Fruit fly (Drosophila melanogaster) whole organism, pupa: Measurements from ENCODE around the gene mRpS6.

Experiments used
- CG10348 ChIP-seq: fragments of 200-800 bp; sonication (Bioruptor generic); IDR thresholded peaks from 2 replicates; pipeline ENCODE4 v1.3.6; 2022; ENCODE audit warnings: missing biosample characterization, missing genetic modification characterization
- CG12605 ChIP-seq: fragments of 200-800 bp; sonication (Bioruptor generic); IDR thresholded peaks from 2 replicates; pipeline ENCODE4 v1.3.6; 2022; ENCODE audit warnings: missing biosample characterization, missing genetic modification characterization
- CG14655 ChIP-seq: fragments of 200-800 bp; sonication (Bioruptor generic); optimal IDR thresholded peaks from 3 replicates; lab custom pipeline; 2017; ENCODE audit warnings: mild to moderate bottlenecking, missing biosample characterization, missing genetic modification reagents, missing genetic modification characterization
- CG17806 ChIP-seq: fragments of 200-800 bp; sonication (Bioruptor generic); optimal IDR thresholded peaks from 2 replicates; lab custom pipeline; 2018; ENCODE audit warnings: missing biosample characterization, mild to moderate bottlenecking, missing genetic modification characterization, moderate library complexity
- D1 ChIP-seq: fragments of 200-800 bp; sonication (Bioruptor generic); optimal IDR thresholded peaks from 2 replicates; lab custom pipeline; 2018; ENCODE audit warnings: missing biosample characterization, mild to moderate bottlenecking, missing genetic modification characterization, moderate library complexity
- EcR ChIP-seq: fragments of 200-800 bp; sonication (Bioruptor generic); optimal IDR thresholded peaks from 3 replicates; lab custom pipeline; 2019; ENCODE audit warnings: missing biosample characterization, missing genetic modification characterization, mild to moderate bottlenecking, moderate library complexity, missing genetic modification reagents
- Snoo ChIP-seq: fragments of 200-800 bp; sonication (Bioruptor generic); optimal IDR thresholded peaks from 3 replicates; lab custom pipeline; 2017; ENCODE audit warnings: missing biosample characterization, mild to moderate bottlenecking, missing genetic modification characterization, inconsistent platforms
- gl ChIP-seq: fragments of 200-800 bp; sonication (Bioruptor generic); optimal IDR thresholded peaks from 2 replicates; lab custom pipeline; 2018; ENCODE audit warnings: missing biosample characterization, mild to moderate bottlenecking, missing genetic modification characterization

mRpS6 gene

DNA sequence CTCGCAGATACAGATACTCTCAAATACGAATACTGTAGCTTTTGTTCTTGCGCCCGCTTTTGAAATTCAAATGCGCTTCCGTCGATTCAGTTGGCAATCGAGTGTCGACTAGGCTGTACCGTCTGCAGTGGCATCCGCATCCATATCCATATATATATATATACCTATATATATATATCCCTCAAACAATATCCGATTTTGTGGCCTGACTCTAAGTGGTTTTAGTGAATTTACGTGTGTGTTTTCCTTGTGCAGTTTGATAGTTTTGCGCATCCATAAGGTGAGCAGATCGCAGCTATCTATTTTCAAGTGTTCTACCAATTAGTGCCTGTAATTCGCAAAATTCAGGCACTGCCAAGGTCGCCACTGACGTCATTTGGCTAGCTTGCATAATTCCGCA, 50.2 kb downstream of the mRpS6 start:
- TF ChIP-seq CG14655 (no peak), EcR (GFP tag; lab: Kevin White, UChicago) (no peak), CG10348 (GFP tag; lab: Robert Waterston, UW) (no peak), CG17806 (tag; lab: Kevin White, UChicago) (no peak), CG12605 (GFP tag; lab: Robert Waterston, UW) (no peak), D1 (no peak), gl (tag; lab: Kevin White, UChicago) (no peak), Snoo (no peak)
